Worm (Caenorhabditis elegans) whole organism, young adult: ENCODE results near the gene F38A1.11.

ENCODE experiments used
- ZK185.1 ChIP-seq: sonication (generic microtip); optimal IDR thresholded peaks from 2 replicates; lab custom pipeline; 2016; ENCODE audit warnings: mild to moderate bottlenecking, missing genetic modification characterization, missing compliant biosample characterization; ENCODE audit not compliant: poor library complexity, severe bottlenecking
- ama-1 ChIP-seq, 3 experiments: fragments of 150-350 bp in 1 of 3; sonication (generic microtip) in 2 of 3; optimal IDR thresholded peaks; 2 replicates each; lab custom pipeline; 2014 to 2018; ENCODE audit warnings: missing biosample characterization in 2 of 3, missing genetic modification characterization in 2 of 3, missing genetic modification reagents in 2 of 3
- lsl-1 ChIP-seq: fragments of 200-800 bp; sonication (Bioruptor generic); optimal IDR thresholded peaks from 2 replicates; lab custom pipeline; 2018; ENCODE audit warnings: mild to moderate bottlenecking, missing genetic modification characterization, moderate library complexity, missing compliant biosample characterization
- snpc-4 ChIP-seq, 5 experiments: fragments of 150-350 bp in 1 of 5; sonication (generic microtip) in 4 of 5; optimal IDR thresholded peaks; 2 replicates each; lab custom pipeline; 2014 to 2018; ENCODE audit warnings: missing genetic modification characterization in 5 of 5, missing biosample characterization in 3 of 5, antibody characterized with exemption in 2 of 5, mild to moderate bottlenecking in 2 of 5, missing compliant biosample characterization in 2 of 5, missing genotype in 2 of 5, moderate library complexity in 2 of 5, missing genetic modification reagents in 1 of 5

- no peak for TF ChIP-seq ZK185.1 (tag; lab: Kevin White, UChicago)
- no peak for TF ChIP-seq snpc-4 (GFP tag; optimal IDR thresholded peaks at IDR 0.05; lab: Kevin White, UChicago)
- TF ChIP-seq snpc-4 (tag; optimal IDR thresholded peaks at IDR 0.05; lab: Kevin White, UChicago): no peak
- TF ChIP-seq lsl-1 (GFP tag; lab: Kevin White, UChicago): no peak
- no peak for TF ChIP-seq ama-1 (optimal IDR thresholded peaks at IDR 0.05; lab: Kevin White, UChicago)
- TF ChIP-seq ama-1 (GFP tag; optimal IDR thresholded peaks at IDR 0.05; lab: Kevin White, UChicago): no peak
Observed at ce11 chrIV:1221167-1221566, 26.0 kb upstream of the F38A1.11 start, which contains the start of gene W09G12.10.
